Fruit fly (Drosophila melanogaster) whole organism, prepupa: ENCODE measurements around the gene CG5561.

ENCODE experiments used
- Blimp-1 ChIP-seq: fragments of 200-800 bp; sonication (Bioruptor generic); optimal IDR thresholded peaks from 3 replicates; lab custom pipeline; 2017; ENCODE audit warnings: missing biosample characterization, missing genetic modification characterization, mild to moderate bottlenecking, moderate library complexity, missing genetic modification reagents
- CG10669 ChIP-seq: fragments of 200-800 bp; sonication (Bioruptor generic); optimal IDR thresholded peaks from 3 replicates; lab custom pipeline; 2018; ENCODE audit warnings: missing biosample characterization, mild to moderate bottlenecking, missing genetic modification characterization, moderate library complexity
- CG11294 ChIP-seq: fragments of 200-800 bp; sonication (Bioruptor generic); IDR thresholded peaks from 2 replicates; pipeline ENCODE4 v1.3.6; 2022; ENCODE audit warnings: missing biosample characterization, missing genetic modification characterization
- CG11762 ChIP-seq: fragments of 200-800 bp; sonication (Bioruptor generic); optimal IDR thresholded peaks from 3 replicates; lab custom pipeline; 2016; ENCODE audit warnings: missing biosample characterization, missing genetic modification characterization; ENCODE audit not compliant: insufficient read depth
- CG11902 ChIP-seq: fragments of 200-800 bp; sonication (Bioruptor generic); optimal IDR thresholded peaks from 3 replicates; lab custom pipeline; 2016; ENCODE audit warnings: missing biosample characterization, missing genetic modification characterization
- CG15336 ChIP-seq: fragments of 200-800 bp; sonication (Bioruptor generic); IDR thresholded peaks from 2 replicates; pipeline ENCODE4 v1.3.6; 2022; ENCODE audit warnings: missing biosample characterization, missing genetic modification characterization
- CG1621 ChIP-seq: fragments of 200-800 bp; sonication (Bioruptor generic); optimal IDR thresholded peaks from 3 replicates; lab custom pipeline; 2018; ENCODE audit warnings: missing biosample characterization, mild to moderate bottlenecking, missing genetic modification characterization
- CG3032 ChIP-seq: fragments of 200-800 bp; optimal IDR thresholded peaks from 2 replicates; lab custom pipeline; 2019; ENCODE audit warnings: missing biosample characterization, mild to moderate bottlenecking, missing genetic modification characterization, moderate library complexity
- CG31627 ChIP-seq: fragments of 200-800 bp; sonication (Bioruptor generic); optimal IDR thresholded peaks from 3 replicates; lab custom pipeline; 2016; ENCODE audit warnings: missing biosample characterization, missing genetic modification characterization
- CG32006 ChIP-seq: fragments of 200-800 bp; sonication (Bioruptor generic); optimal IDR thresholded peaks from 3 replicates; lab custom pipeline; 2017; ENCODE audit warnings: missing biosample characterization, mild to moderate bottlenecking, missing genetic modification characterization
- CG34406 ChIP-seq: fragments of 200-800 bp; sonication (Bioruptor generic); optimal IDR thresholded peaks from 3 replicates; lab custom pipeline; 2016; ENCODE audit warnings: missing biosample characterization, missing genetic modification characterization
- CG3919 ChIP-seq: fragments of 200-800 bp; sonication (Bioruptor generic); optimal IDR thresholded peaks from 3 replicates; lab custom pipeline; 2016; ENCODE audit warnings: missing biosample characterization, missing genetic modification characterization
- CG6163 ChIP-seq: fragments of 200-800 bp; sonication (Bioruptor generic); IDR thresholded peaks from 3 replicates; pipeline ENCODE4 v1.3.6; 2022; ENCODE audit warnings: missing biosample characterization, missing genetic modification characterization
- CG6792 ChIP-seq: fragments of 200-800 bp; sonication (Bioruptor generic); optimal IDR thresholded peaks from 3 replicates; lab custom pipeline; 2016; ENCODE audit warnings: missing biosample characterization, missing genetic modification characterization
- CG6808 ChIP-seq: fragments of 200-800 bp; sonication (Bioruptor generic); optimal IDR thresholded peaks from 3 replicates; lab custom pipeline; 2017; ENCODE audit warnings: missing biosample characterization, missing genetic modification characterization, mild to moderate bottlenecking, moderate library complexity, missing genetic modification reagents
- CG7368 ChIP-seq: fragments of 200-800 bp; sonication (Bioruptor generic); optimal IDR thresholded peaks from 3 replicates; lab custom pipeline; 2016; ENCODE audit warnings: missing biosample characterization, missing genetic modification characterization
- CG8319 ChIP-seq: fragments of 200-800 bp; sonication (Bioruptor generic); optimal IDR thresholded peaks from 3 replicates; lab custom pipeline; 2016; ENCODE audit warnings: missing biosample characterization, missing genetic modification characterization
- CG8632 ChIP-seq: fragments of 200-800 bp; sonication (Bioruptor generic); optimal IDR thresholded peaks from 3 replicates; lab custom pipeline; 2016; ENCODE audit warnings: missing biosample characterization, missing genetic modification characterization
- CG9139 ChIP-seq: fragments of 200-800 bp; sonication (Bioruptor generic); optimal IDR thresholded peaks from 3 replicates; lab custom pipeline; 2017; ENCODE audit warnings: missing biosample characterization, mild to moderate bottlenecking, missing genetic modification characterization
- Eip75B ChIP-seq: fragments of 200-800 bp; sonication (Bioruptor generic); optimal IDR thresholded peaks from 3 replicates; lab custom pipeline; 2016; ENCODE audit warnings: missing biosample characterization, missing genetic modification characterization
- Eip78C ChIP-seq: fragments of 200-800 bp; sonication (Bioruptor generic); peaks from one replicate; lab custom pipeline; 2016; ENCODE audit warnings: missing biosample characterization, missing genetic modification characterization
- Eip93F ChIP-seq: fragments of 200-800 bp; sonication (Bioruptor generic); optimal IDR thresholded peaks from 2 replicates; lab custom pipeline; 2016; ENCODE audit warnings: missing biosample characterization, mild to moderate bottlenecking, missing genetic modification characterization
- Hr38 ChIP-seq: sonication (Bioruptor generic); optimal IDR thresholded peaks from 2 replicates; lab custom pipeline; 2016; ENCODE audit warnings: missing biosample characterization, missing genetic modification characterization
- Hr39 ChIP-seq: fragments of 200-800 bp; sonication (Bioruptor generic); optimal IDR thresholded peaks from 2 replicates; lab custom pipeline; 2016; ENCODE audit warnings: missing biosample characterization, missing genetic modification characterization
- Hr4 ChIP-seq: fragments of 200-800 bp; sonication (Bioruptor generic); optimal IDR thresholded peaks from 3 replicates; lab custom pipeline; 2016; ENCODE audit warnings: missing biosample characterization, missing genetic modification characterization
- Lpt ChIP-seq: fragments of 200-800 bp; sonication (Bioruptor generic); optimal IDR thresholded peaks from 3 replicates; lab custom pipeline; 2016; ENCODE audit warnings: missing biosample characterization, missing genetic modification characterization
- Met ChIP-seq: fragments of 200-800 bp; sonication (Bioruptor generic); optimal IDR thresholded peaks from 3 replicates; lab custom pipeline; 2016; ENCODE audit warnings: missing biosample characterization, missing genetic modification characterization
- OdsH ChIP-seq: fragments of 200-800 bp; sonication (Bioruptor generic); optimal IDR thresholded peaks from 3 replicates; lab custom pipeline; 2016; ENCODE audit warnings: missing biosample characterization, missing genetic modification characterization
- Sox102F ChIP-seq: fragments of 200-800 bp; sonication (Bioruptor generic); optimal IDR thresholded peaks from 2 replicates; lab custom pipeline; 2016; ENCODE audit warnings: missing biosample characterization, mild to moderate bottlenecking, missing genetic modification characterization
- Sox14 ChIP-seq: fragments of 200-800 bp; sonication (Bioruptor generic); optimal IDR thresholded peaks from 3 replicates; lab custom pipeline; 2016; ENCODE audit warnings: missing biosample characterization, missing genetic modification characterization
- achi ChIP-seq: fragments of 200-800 bp; sonication (Bioruptor generic); optimal IDR thresholded peaks from 3 replicates; lab custom pipeline; 2016; ENCODE audit warnings: missing biosample characterization, missing genetic modification characterization
- cyc ChIP-seq: fragments of 200-800 bp; sonication (Bioruptor generic); optimal IDR thresholded peaks from 3 replicates; lab custom pipeline; 2016; ENCODE audit warnings: missing biosample characterization, missing genetic modification characterization
- dac ChIP-seq: fragments of 200-800 bp; sonication (Bioruptor generic); optimal IDR thresholded peaks from 2 replicates; lab custom pipeline; 2017; ENCODE audit warnings: missing biosample characterization, mild to moderate bottlenecking, missing genetic modification characterization
- dsx ChIP-seq: fragments of 200-800 bp; optimal IDR thresholded peaks from 3 replicates; lab custom pipeline; 2019; ENCODE audit warnings: missing biosample characterization, mild to moderate bottlenecking, missing genetic modification characterization, moderate library complexity; ENCODE audit not compliant: poor library complexity, severe bottlenecking
- fd85E ChIP-seq: fragments of 200-800 bp; sonication (Bioruptor generic); optimal IDR thresholded peaks from 3 replicates; lab custom pipeline; 2016; ENCODE audit warnings: missing biosample characterization, missing genetic modification characterization
- net ChIP-seq: fragments of 200-800 bp; sonication (Bioruptor generic); optimal IDR thresholded peaks from 3 replicates; lab custom pipeline; 2016; ENCODE audit warnings: missing biosample characterization, missing genetic modification characterization
- pdm3 ChIP-seq: fragments of 200-800 bp; sonication (Bioruptor generic); optimal IDR thresholded peaks from 3 replicates; lab custom pipeline; 2016; ENCODE audit warnings: missing biosample characterization, missing genetic modification characterization
- salr ChIP-seq, 2 experiments: fragments of 200-800 bp; sonication (Bioruptor generic); optimal IDR thresholded peaks; 3 replicates each; lab custom pipeline; 2016 to 2018; ENCODE audit warnings: missing biosample characterization in 2 of 2, missing genetic modification characterization in 2 of 2, mild to moderate bottlenecking in 1 of 2

The CG5561 gene

DNA sequence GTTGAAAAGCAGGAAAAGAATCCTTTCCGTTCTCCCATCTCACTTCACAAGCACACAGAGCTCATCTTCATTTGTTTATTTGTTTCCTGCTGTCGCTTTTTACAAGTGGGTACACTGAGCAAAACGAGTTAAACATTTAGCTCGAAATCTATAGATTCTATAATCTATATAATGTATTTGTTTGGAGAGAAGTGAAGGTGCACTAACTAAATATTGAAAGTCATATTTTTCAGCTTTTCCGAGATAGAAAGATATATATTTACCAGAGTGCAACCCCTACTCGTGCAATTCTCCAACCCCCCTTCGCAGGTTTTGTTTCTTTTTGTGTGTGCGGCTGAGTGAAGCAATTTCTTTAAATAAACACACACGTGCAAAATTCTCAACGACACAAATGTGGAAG, 33.9 kb upstream of the CG5561 start (continued):
- TF ChIP-seq dac, result peak; percentile 5
- TF ChIP-seq CG9139 (GFP tag; lab: Kevin White, UChicago), result no peak
- peak; percentile 61 for TF ChIP-seq achi (GFP tag; lab: Kevin White, UChicago)
- peak; percentile 63 for TF ChIP-seq CG3919 (GFP tag; lab: Kevin White, UChicago)
- TF ChIP-seq CG10669 (GFP tag; lab: Kevin White, UChicago), result peak; percentile 57
- no peak for TF ChIP-seq Eip93F (GFP tag; lab: Kevin White, UChicago)
- TF ChIP-seq net (GFP tag; lab: Kevin White, UChicago), result peak; percentile 21
- TF ChIP-seq Sox14, result peak; percentile 37

DNA sequence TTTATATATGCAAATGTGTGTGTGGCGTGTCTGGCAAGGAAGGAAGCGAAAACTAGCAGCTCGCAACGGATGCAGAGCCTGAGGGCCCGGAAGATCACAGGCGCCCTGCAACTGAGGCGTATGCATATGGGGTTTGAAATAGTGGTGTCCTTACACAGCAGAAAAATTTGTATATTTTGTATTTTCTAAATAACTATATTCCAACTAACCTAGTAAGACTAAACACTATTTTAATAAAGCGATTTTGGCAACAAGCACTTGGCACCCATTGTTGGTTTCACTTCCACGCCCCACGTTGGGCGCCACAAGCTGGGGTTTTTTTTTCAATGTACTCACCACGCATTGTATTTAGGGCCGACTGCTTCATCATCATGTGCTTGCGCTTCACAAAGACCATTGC, 32.6 kb upstream of the CG5561 start:
- TF ChIP-seq net (GFP tag; lab: Kevin White, UChicago), result no peak
- TF ChIP-seq Eip93F (GFP tag; lab: Kevin White, UChicago), result no peak
- TF ChIP-seq CG15336 (GFP tag; lab: Robert Waterston, UW), result 0 out of 2 replicates have a peak, but pooled peaks have one; percentile 7
- TF ChIP-seq OdsH (GFP tag; lab: Kevin White, UChicago), result peak; percentile 0
- TF ChIP-seq CG11902 (GFP tag; lab: Kevin White, UChicago), result no peak
- TF ChIP-seq Eip78C (GFP tag; lab: Kevin White, UChicago), result peak; percentile 60
- peak; percentile 18 for TF ChIP-seq CG32006

DNA sequence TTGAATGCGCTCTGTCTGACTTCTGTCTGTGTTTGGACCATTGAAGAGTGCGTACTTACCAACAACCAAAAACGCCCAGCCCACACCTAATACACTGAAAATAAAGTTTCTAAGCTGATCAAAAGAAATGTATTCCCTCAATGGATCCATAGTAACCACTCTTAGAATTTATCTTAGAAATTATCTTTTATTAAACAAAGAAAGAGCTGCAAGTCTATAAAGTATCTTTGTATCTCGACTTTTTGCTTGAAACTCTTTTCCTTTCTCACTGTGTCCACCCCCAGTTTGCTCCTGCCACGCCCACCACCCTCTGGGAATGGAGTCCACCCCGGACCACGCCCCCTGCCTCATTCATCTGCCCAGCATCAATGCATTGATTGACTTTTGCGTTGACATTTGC, 23.7 kb upstream of the CG5561 start:
- TF ChIP-seq CG11294 (no peak), CG8632 (GFP tag; lab: Kevin White, UChicago) (no peak), CG6808 (GFP tag; lab: Kevin White, UChicago) (no peak), CG3919 (GFP tag; lab: Kevin White, UChicago) (no peak), dsx (GFP tag; lab: Kevin White, UChicago) (no peak), Eip78C (GFP tag; lab: Kevin White, UChicago) (no peak), Hr39 (no peak), fd85E (GFP tag; lab: Kevin White, UChicago) (no peak), Eip75B (no peak), Hr38 (GFP tag; lab: Kevin White, UChicago) (no peak), CG7368 (GFP tag; lab: Kevin White, UChicago) (no peak), pdm3 (GFP tag; lab: Kevin White, UChicago) (no peak), Lpt (GFP tag; lab: Kevin White, UChicago) (no peak), Hr4 (GFP tag; lab: Kevin White, UChicago) (no peak), Blimp-1 (no peak), OdsH (GFP tag; lab: Kevin White, UChicago) (no peak), CG11762 (no peak), CG6792 (GFP tag; lab: Kevin White, UChicago) (no peak), Sox102F (no peak), Sox14 (no peak)

dm6 chr2L:1367696-1368095, 13.8 kb upstream of the CG5561 start, which contains the start of gene CG14346:
Gene CG14346, plus strand, starts transcription at chr2L:1367996.
- TF ChIP-seq CG11902 (GFP tag; lab: Kevin White, UChicago), result no peak
- TF ChIP-seq salr (GFP tag; optimal IDR thresholded peaks at IDR 0.05; lab: Kevin White, UChicago), result no peak
- no peak for TF ChIP-seq CG7368 (GFP tag; lab: Kevin White, UChicago)
- no peak for TF ChIP-seq CG1621 (tag; lab: Kevin White, UChicago)
- TF ChIP-seq CG34406, result no peak
- TF ChIP-seq CG11762, result no peak
- TF ChIP-seq CG8319, result no peak
- no peak for TF ChIP-seq Hr39
- TF ChIP-seq CG3032, result no peak
- no peak for TF ChIP-seq Sox102F
- no peak for TF ChIP-seq cyc (GFP tag; lab: Kevin White, UChicago)
- no peak for TF ChIP-seq CG8632 (GFP tag; lab: Kevin White, UChicago)
- no peak for TF ChIP-seq Hr38 (GFP tag; lab: Kevin White, UChicago)
- TF ChIP-seq achi (GFP tag; lab: Kevin White, UChicago), result no peak
- no peak for TF ChIP-seq CG10669 (GFP tag; lab: Kevin White, UChicago)
- no peak for TF ChIP-seq Met (GFP tag; lab: Kevin White, UChicago)
- no peak for TF ChIP-seq CG31627 (GFP tag; lab: Kevin White, UChicago)
- no peak for TF ChIP-seq CG6163 (GFP tag; lab: Robert Waterston, UW)
- no peak for TF ChIP-seq CG11294
- TF ChIP-seq, all 60 proteins: peak for 0
